Worm (Caenorhabditis elegans) whole organism, early embryonic: ENCODE results near the gene T05H10.1.

Experiments used
- B0310.2 ChIP-seq: sonication (generic microtip); optimal IDR thresholded peaks from 2 replicates; lab custom pipeline; 2016; ENCODE audit warnings: mild to moderate bottlenecking, missing genetic modification characterization, missing compliant biosample characterization
- F13C5.2 ChIP-seq: sonication (generic microtip); optimal IDR thresholded peaks from 2 replicates; lab custom pipeline; 2017; ENCODE audit warnings: mild to moderate bottlenecking, missing genetic modification characterization, inconsistent platforms, missing compliant biosample characterization
- aly-1 ChIP-seq: sonication (generic microtip); optimal IDR thresholded peaks from 2 replicates; lab custom pipeline; 2016; ENCODE audit warnings: missing genetic modification characterization, missing compliant biosample characterization
- ama-1 ChIP-seq: fragments of 150-350 bp; optimal IDR thresholded peaks from 2 replicates; lab custom pipeline; 2014
- ceh-13 ChIP-seq: fragments of 200-800 bp; sonication (Bioruptor generic); optimal IDR thresholded peaks from 2 replicates; lab custom pipeline; 2018; ENCODE audit warnings: mild to moderate bottlenecking, missing genetic modification characterization, missing compliant biosample characterization
- ceh-36 ChIP-seq: sonication (generic microtip); optimal IDR thresholded peaks from 2 replicates; lab custom pipeline; 2016; ENCODE audit warnings: missing genetic modification characterization, inconsistent platforms, missing compliant biosample characterization
- ets-7 ChIP-seq: sonication (generic microtip); optimal IDR thresholded peaks from 2 replicates; lab custom pipeline; 2016; ENCODE audit warnings: missing genotype, missing genetic modification characterization, missing compliant biosample characterization
- flt-1 ChIP-seq: fragments of 200-800 bp; sonication (Bioruptor generic); IDR thresholded peaks from 2 replicates; pipeline ENCODE4 v1.3.6; 2022; ENCODE audit warnings: missing genetic modification characterization, missing compliant biosample characterization
- hmbx-1 ChIP-seq: sonication (generic microtip); optimal IDR thresholded peaks from 2 replicates; lab custom pipeline; 2016; ENCODE audit warnings: mild to moderate bottlenecking, missing genetic modification characterization, missing compliant biosample characterization
- hmg-4 ChIP-seq: fragments of 200-800 bp; sonication (Bioruptor generic); optimal IDR thresholded peaks from 2 replicates; lab custom pipeline; 2018; ENCODE audit warnings: mild to moderate bottlenecking, missing genetic modification characterization, missing compliant biosample characterization
- hnd-1 ChIP-seq: sonication (generic microtip); optimal IDR thresholded peaks from 2 replicates; lab custom pipeline; 2016; ENCODE audit warnings: missing genetic modification characterization, missing compliant biosample characterization
- pes-1 ChIP-seq: fragments of 200-800 bp; sonication (Bioruptor generic); IDR thresholded peaks from 2 replicates; pipeline ENCODE4 v1.3.6; 2022; ENCODE audit warnings: missing genetic modification reagents, missing genetic modification characterization, missing compliant biosample characterization
- scrt-1 ChIP-seq: fragments of 200-800 bp; sonication (Bioruptor generic); IDR thresholded peaks from 2 replicates; pipeline ENCODE4 v1.3.6; 2022; ENCODE audit warnings: missing genetic modification characterization, missing compliant biosample characterization
- sea-1 ChIP-seq: fragments of 200-800 bp; sonication (Bioruptor generic); conservative IDR thresholded peaks from 2 replicates; pipeline ENCODE4 v1.3.6; 2022; ENCODE audit warnings: missing genetic modification characterization, missing compliant biosample characterization
- tbx-11 ChIP-seq: fragments of 200-800 bp; sonication (Bioruptor generic); IDR thresholded peaks from 2 replicates; pipeline ENCODE4 v1.3.6; 2022; ENCODE audit warnings: missing genetic modification characterization, missing compliant biosample characterization
- tbx-37 ChIP-seq: fragments of 200-800 bp; sonication (Bioruptor generic); conservative IDR thresholded peaks from 2 replicates; pipeline ENCODE4 v1.3.6; 2022; ENCODE audit warnings: missing genetic modification reagents, missing genetic modification characterization, missing compliant biosample characterization
- tra-4 ChIP-seq: sonication (generic microtip); optimal IDR thresholded peaks from 2 replicates; lab custom pipeline; 2017; ENCODE audit warnings: missing genetic modification characterization, missing compliant biosample characterization

The T05H10.1 gene

ce11 chrII:8059532-8059931, 17.1 kb downstream of the T05H10.1 start:
- no peak for TF ChIP-seq tbx-11 (GFP tag; lab: Robert Waterston, UW)
- TF ChIP-seq F13C5.2 (tag; lab: Kevin White, UChicago): no peak
- no peak for TF ChIP-seq sea-1 (GFP tag; lab: Robert Waterston, UW)
- no peak for TF ChIP-seq flt-1 (GFP tag; lab: Robert Waterston, UW)
- TF ChIP-seq hmbx-1 (tag; lab: Kevin White, UChicago): no peak
- TF ChIP-seq ama-1 (lab: Kevin White, UChicago): no peak
- TF ChIP-seq scrt-1 (GFP tag; lab: Robert Waterston, UW): no peak
- no peak for TF ChIP-seq pes-1 (GFP tag; lab: Robert Waterston, UW)
- no peak for TF ChIP-seq aly-1
- no peak for TF ChIP-seq tra-4 (tag; lab: Kevin White, UChicago)
- TF ChIP-seq hnd-1: no peak
- no peak for TF ChIP-seq ets-7 (tag; lab: Kevin White, UChicago)
- TF ChIP-seq hmg-4 (GFP tag; lab: Kevin White, UChicago): no peak
- no peak for TF ChIP-seq ceh-13 (GFP tag; lab: Kevin White, UChicago)
- no peak for TF ChIP-seq B0310.2 (tag; lab: Kevin White, UChicago)

DNA sequence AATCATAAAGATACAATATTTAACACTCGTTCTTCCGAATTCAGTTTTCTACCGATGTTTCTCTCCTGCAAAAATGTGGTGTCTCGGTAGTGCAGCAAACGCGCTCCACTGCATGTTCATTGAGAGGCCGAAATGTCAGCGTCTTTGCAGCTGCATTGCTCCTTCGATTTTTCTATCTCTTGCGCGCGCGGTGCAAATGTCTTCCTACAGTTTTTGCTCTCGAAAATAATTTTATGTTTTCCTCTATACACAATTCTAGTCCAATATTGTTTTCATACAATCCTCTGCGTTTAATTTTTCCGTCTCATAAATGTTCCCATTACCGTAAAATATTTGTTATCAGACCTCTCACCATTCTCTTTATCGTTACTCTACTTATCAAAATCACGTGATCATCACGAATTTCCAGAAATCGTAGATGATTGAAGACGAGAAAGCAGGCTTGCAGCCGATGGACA, 20.0 kb downstream of the T05H10.1 start, which contains the start of gene ufd-2:
Gene ufd-2, plus strand, starts transcription at position 408 of the 458 bp plus-strand sequence.
- TF ChIP-seq ets-7 (tag; lab: Kevin White, UChicago) (peak; percentile 14), ceh-36 (tag; lab: Kevin White, UChicago) (no peak), F13C5.2 (tag; lab: Kevin White, UChicago) (no peak), ama-1 (lab: Kevin White, UChicago) (no peak), hmg-4 (GFP tag; lab: Kevin White, UChicago) (no peak), scrt-1 (GFP tag; lab: Robert Waterston, UW) (0 out of 2 replicates have a peak, but pooled peaks have one; percentile 23), aly-1 (no peak), hnd-1 (no peak), B0310.2 (tag; lab: Kevin White, UChicago) (no peak), tra-4 (tag; lab: Kevin White, UChicago) (no peak), pes-1 (GFP tag; lab: Robert Waterston, UW) (no peak)

DNA sequence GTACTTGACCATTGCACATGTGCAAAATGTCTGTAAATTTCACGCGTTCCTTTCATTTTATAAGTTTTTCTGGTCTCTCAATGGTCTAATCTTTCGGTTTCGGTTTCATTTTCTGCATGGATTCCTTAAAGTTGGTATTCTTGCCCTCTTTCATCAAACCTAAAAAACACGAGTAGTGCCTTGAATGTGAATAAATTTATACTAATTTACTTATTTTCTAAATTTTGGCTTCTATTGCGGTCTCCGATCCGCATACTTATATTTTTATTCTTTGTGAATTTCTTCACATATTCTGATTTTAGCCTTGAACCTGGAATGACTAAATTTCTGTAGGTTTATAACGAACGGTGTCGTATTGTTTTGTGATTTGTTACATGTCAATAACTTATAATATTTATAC, 23.6 kb downstream of the T05H10.1 start, which contains the start of gene pdha-1:
Gene pdha-1, plus strand, starts transcription at position 301 of the 400 bp plus-strand sequence.
- no peak for TF ChIP-seq sea-1 (GFP tag; lab: Robert Waterston, UW)
- TF ChIP-seq F13C5.2 (tag; lab: Kevin White, UChicago): no peak
- TF ChIP-seq ceh-36 (tag; lab: Kevin White, UChicago): no peak
- TF ChIP-seq flt-1 (GFP tag; lab: Robert Waterston, UW): no peak
- no peak for TF ChIP-seq aly-1
- no peak for TF ChIP-seq hmg-4 (GFP tag; lab: Kevin White, UChicago)
- TF ChIP-seq B0310.2 (tag; lab: Kevin White, UChicago): no peak
- TF ChIP-seq scrt-1 (GFP tag; lab: Robert Waterston, UW): no peak
- no peak for TF ChIP-seq hnd-1
- no peak for TF ChIP-seq hmbx-1 (tag; lab: Kevin White, UChicago)
- TF ChIP-seq tbx-11 (GFP tag; lab: Robert Waterston, UW): no peak
- no peak for TF ChIP-seq pes-1 (GFP tag; lab: Robert Waterston, UW)
- TF ChIP-seq ceh-13 (GFP tag; lab: Kevin White, UChicago): no peak

DNA sequence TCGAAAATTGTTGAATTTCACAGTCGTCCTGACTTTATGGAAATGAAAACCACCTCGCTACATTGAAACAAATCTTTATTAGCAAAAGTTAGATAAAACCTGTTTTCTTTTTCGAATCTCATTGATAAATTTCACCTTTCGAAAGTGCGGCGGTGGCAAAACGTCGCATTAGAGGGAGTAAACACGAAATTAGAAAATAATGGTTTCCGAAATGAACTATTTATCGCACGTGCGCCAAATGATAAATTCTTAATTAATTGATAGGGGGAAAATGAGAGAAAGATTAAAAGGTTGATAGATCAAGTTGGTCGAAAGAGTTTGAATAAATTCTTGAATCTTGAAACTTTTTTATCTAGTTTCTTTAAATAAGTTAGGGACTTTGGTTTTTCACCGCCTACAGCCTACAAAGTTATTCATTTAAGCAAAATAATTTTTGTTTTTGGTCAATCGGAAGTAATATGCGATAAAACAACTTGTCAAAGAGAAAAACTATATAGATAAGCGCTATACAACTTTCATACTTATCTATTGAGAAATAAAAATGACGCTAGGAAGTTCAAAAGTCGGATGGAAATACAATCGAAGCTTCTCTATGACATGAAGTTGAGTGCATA, 28.7 kb downstream of the T05H10.1 start:
- TF ChIP-seq tbx-37 (GFP tag; lab: Robert Waterston, UW): no peak
- TF ChIP-seq sea-1 (GFP tag; lab: Robert Waterston, UW): no peak

- TF ChIP-seq tbx-11 (GFP tag; lab: Robert Waterston, UW): no peak
- no peak for TF ChIP-seq ets-7 (tag; lab: Kevin White, UChicago)
- no peak for TF ChIP-seq flt-1 (GFP tag; lab: Robert Waterston, UW)
- TF ChIP-seq ceh-13 (GFP tag; lab: Kevin White, UChicago): no peak
- no peak for TF ChIP-seq hnd-1
- TF ChIP-seq pes-1 (GFP tag; lab: Robert Waterston, UW): no peak
- TF ChIP-seq scrt-1 (GFP tag; lab: Robert Waterston, UW): no peak
- TF ChIP-seq tra-4 (tag; lab: Kevin White, UChicago): no peak
- TF ChIP-seq hmbx-1 (tag; lab: Kevin White, UChicago): no peak
- TF ChIP-seq hmg-4 (GFP tag; lab: Kevin White, UChicago): no peak
- no peak for TF ChIP-seq ceh-36 (tag; lab: Kevin White, UChicago)
- TF ChIP-seq F13C5.2 (tag; lab: Kevin White, UChicago): no peak
- no peak for TF ChIP-seq ama-1 (lab: Kevin White, UChicago)
- TF ChIP-seq tbx-37 (GFP tag; lab: Robert Waterston, UW): no peak
Observed at ce11 chrII:8071801-8072544, 29.6 kb downstream of the T05H10.1 start.

- TF ChIP-seq flt-1 (GFP tag; lab: Robert Waterston, UW) (no peak), hmbx-1 (tag; lab: Kevin White, UChicago) (no peak), tbx-37 (GFP tag; lab: Robert Waterston, UW) (no peak), ceh-13 (GFP tag; lab: Kevin White, UChicago) (no peak), pes-1 (GFP tag; lab: Robert Waterston, UW) (no peak), ceh-36 (tag; lab: Kevin White, UChicago) (no peak), hmg-4 (GFP tag; lab: Kevin White, UChicago) (no peak), B0310.2 (tag; lab: Kevin White, UChicago) (no peak), sea-1 (GFP tag; lab: Robert Waterston, UW) (no peak), hnd-1 (no peak), ets-7 (tag; lab: Kevin White, UChicago) (no peak), F13C5.2 (tag; lab: Kevin White, UChicago) (no peak)
Observed at ce11 chrII:8073222-8073621, 30.8 kb downstream of the T05H10.1 start, which contains the start of gene gpcp-2. gpcp-2 (minus strand) TSS chrII:8073374.
